Fruit fly (Drosophila melanogaster) whole organism, embryonic: Measurements from ENCODE around the gene CG42591.

Experiments
- BEAF-32 ChIP-seq: fragments of 200-800 bp; sonication (Bioruptor generic); optimal IDR thresholded peaks from 3 replicates; lab custom pipeline; 2017; ENCODE audit warnings: missing biosample characterization, missing genetic modification characterization, mild to moderate bottlenecking, moderate library complexity, missing genetic modification reagents
- CG11723 ChIP-seq: fragments of 200-800 bp; sonication (Bioruptor generic); optimal IDR thresholded peaks from 2 replicates; lab custom pipeline; 2017; ENCODE audit warnings: missing biosample characterization, mild to moderate bottlenecking, missing genetic modification characterization
- CG12071 ChIP-seq: fragments of 200-800 bp; sonication (Bioruptor generic); optimal IDR thresholded peaks from 3 replicates; lab custom pipeline; 2018; ENCODE audit warnings: missing biosample characterization, mild to moderate bottlenecking, missing genetic modification characterization
- CG13894 ChIP-seq: fragments of 200-800 bp; sonication (Bioruptor generic); optimal IDR thresholded peaks from 3 replicates; lab custom pipeline; 2018; ENCODE audit warnings: missing biosample characterization, mild to moderate bottlenecking, missing genetic modification characterization, moderate library complexity
- CG15011 ChIP-seq: fragments of 200-800 bp; sonication (Bioruptor generic); optimal IDR thresholded peaks from 3 replicates; lab custom pipeline; 2018; ENCODE audit warnings: missing biosample characterization, mild to moderate bottlenecking, missing genetic modification characterization
- CG15514 ChIP-seq: fragments of 200-800 bp; sonication (Bioruptor generic); optimal IDR thresholded peaks from 3 replicates; lab custom pipeline; 2017; ENCODE audit warnings: missing biosample characterization, missing genetic modification characterization, mild to moderate bottlenecking, moderate library complexity, missing genetic modification reagents
- CG15601 ChIP-seq: fragments of 200-800 bp; sonication (Bioruptor generic); optimal IDR thresholded peaks from 3 replicates; lab custom pipeline; 2019; ENCODE audit warnings: missing biosample characterization, mild to moderate bottlenecking, missing genetic modification characterization, moderate library complexity
- CG17829 ChIP-seq: fragments of 200-800 bp; optimal IDR thresholded peaks from 2 replicates; lab custom pipeline; 2019; ENCODE audit warnings: missing biosample characterization, mild to moderate bottlenecking, missing genetic modification characterization, moderate library complexity
- CG17912 ChIP-seq: fragments of 200-800 bp; sonication (Bioruptor generic); optimal IDR thresholded peaks from 2 replicates; lab custom pipeline; 2018; ENCODE audit warnings: missing biosample characterization, mild to moderate bottlenecking, missing genetic modification characterization
- CG1792 ChIP-seq: fragments of 200-800 bp; sonication (Bioruptor generic); optimal IDR thresholded peaks from 2 replicates; lab custom pipeline; 2016; ENCODE audit warnings: missing biosample characterization, missing genetic modification characterization
- CG18011 ChIP-seq: fragments of 200-800 bp; sonication (Bioruptor generic); optimal IDR thresholded peaks from 2 replicates; lab custom pipeline; 2017; ENCODE audit warnings: missing biosample characterization, missing genetic modification characterization, mild to moderate bottlenecking, moderate library complexity, missing genotype
- CG18262 ChIP-seq: fragments of 200-800 bp; optimal IDR thresholded peaks from 3 replicates; lab custom pipeline; 2019; ENCODE audit warnings: missing biosample characterization, mild to moderate bottlenecking, missing genetic modification characterization, moderate library complexity
- CG33557 ChIP-seq: fragments of 200-800 bp; sonication (Bioruptor generic); optimal IDR thresholded peaks from 2 replicates; lab custom pipeline; 2019; ENCODE audit warnings: missing biosample characterization, mild to moderate bottlenecking, missing genetic modification characterization, moderate library complexity
- CG3407 ChIP-seq: fragments of 200-800 bp; sonication (Bioruptor generic); optimal IDR thresholded peaks from 2 replicates; lab custom pipeline; 2018; ENCODE audit warnings: missing biosample characterization, mild to moderate bottlenecking, missing genetic modification characterization
- CG43689 ChIP-seq: fragments of 200-800 bp; sonication (Bioruptor generic); IDR thresholded peaks from 2 replicates; pipeline ENCODE4 v1.3.6; 2022; ENCODE audit warnings: missing biosample characterization, missing genetic modification characterization
- CG4404 ChIP-seq: fragments of 200-800 bp; sonication (Bioruptor generic); IDR thresholded peaks from 2 replicates; pipeline ENCODE4 v1.3.6; 2022; ENCODE audit warnings: missing biosample characterization, missing genetic modification characterization
- CG6272 ChIP-seq: fragments of 200-800 bp; sonication (Bioruptor generic); IDR thresholded peaks from 2 replicates; pipeline ENCODE4 v1.3.6; 2022; ENCODE audit warnings: missing biosample characterization, missing genetic modification characterization
- CG8089 ChIP-seq: fragments of 200-800 bp; sonication (Bioruptor generic); optimal IDR thresholded peaks from 3 replicates; lab custom pipeline; 2016; ENCODE audit warnings: missing biosample characterization, missing genetic modification characterization
- CG9876 ChIP-seq: fragments of 200-800 bp; sonication (Bioruptor generic); optimal IDR thresholded peaks from 2 replicates; lab custom pipeline; 2016; ENCODE audit warnings: missing biosample characterization, missing genetic modification characterization
- CG9932 ChIP-seq: fragments of 200-800 bp; sonication (Bioruptor generic); IDR thresholded peaks from 2 replicates; pipeline ENCODE4 v1.3.6; 2022; ENCODE audit warnings: missing biosample characterization, missing genetic modification characterization
- CoRest ChIP-seq: fragments of 200-800 bp; sonication (Bioruptor generic); optimal IDR thresholded peaks from 3 replicates; lab custom pipeline; 2018; ENCODE audit warnings: missing biosample characterization, mild to moderate bottlenecking, missing genetic modification characterization, moderate library complexity
- Dip2 ChIP-seq: fragments of 200-800 bp; sonication (Bioruptor generic); IDR thresholded peaks from 2 replicates; pipeline ENCODE4 v1.3.6; 2022; ENCODE audit warnings: missing biosample characterization, missing genetic modification characterization
- Dp ChIP-seq: fragments of 200-800 bp; sonication (Bioruptor generic); optimal IDR thresholded peaks from 2 replicates; lab custom pipeline; 2018; ENCODE audit warnings: missing biosample characterization, mild to moderate bottlenecking, missing genetic modification characterization, moderate library complexity
- H15 ChIP-seq: fragments of 200-800 bp; sonication (Bioruptor generic); IDR thresholded peaks from 3 replicates; pipeline ENCODE4 v1.3.6; 2022; ENCODE audit warnings: missing biosample characterization, missing genetic modification characterization
- Lim3 ChIP-seq: fragments of 200-800 bp; sonication (Bioruptor generic); IDR thresholded peaks from 2 replicates; pipeline ENCODE4 v1.3.6; 2022; ENCODE audit warnings: missing biosample characterization, missing genetic modification characterization
- Med ChIP-seq: fragments of 200-800 bp; sonication (Bioruptor generic); peaks from one replicate; lab custom pipeline; 2016; ENCODE audit warnings: missing biosample characterization, missing genetic modification characterization, mild to moderate bottlenecking, inconsistent platforms, moderate library complexity
- Meics ChIP-seq: fragments of 200-800 bp; sonication (Bioruptor generic); optimal IDR thresholded peaks from 2 replicates; lab custom pipeline; 2017; ENCODE audit warnings: missing biosample characterization, mild to moderate bottlenecking, missing genetic modification characterization
- Side ChIP-seq: fragments of 200-800 bp; sonication (Bioruptor generic); optimal IDR thresholded peaks from 2 replicates; lab custom pipeline; 2016; ENCODE audit warnings: missing biosample characterization, missing genetic modification characterization
- Sox100B ChIP-seq: fragments of 200-800 bp; sonication (Bioruptor generic); optimal IDR thresholded peaks from 3 replicates; lab custom pipeline; 2018; ENCODE audit warnings: missing biosample characterization, mild to moderate bottlenecking, missing genetic modification characterization
- Sox102F ChIP-seq: fragments of 200-800 bp; sonication (Bioruptor generic); optimal IDR thresholded peaks from 2 replicates; lab custom pipeline; 2018; ENCODE audit warnings: missing biosample characterization, mild to moderate bottlenecking, missing genetic modification characterization, moderate library complexity
- TFAM ChIP-seq: fragments of 200-800 bp; sonication (Bioruptor generic); optimal IDR thresholded peaks from 2 replicates; lab custom pipeline; 2017; ENCODE audit warnings: missing biosample characterization, missing genetic modification characterization, inconsistent platforms
- Trl ChIP-seq, 3 experiments: fragments of >200 bp in 2 of 3; fragments of 200-800 bp in 1 of 3; sonication (Bioruptor generic) in 1 of 3; optimal IDR thresholded peaks; 2 replicates in 1 of 3; 3 replicates in 2 of 3; lab custom pipeline; 2016 to 2017; ENCODE audit warnings: missing biosample characterization in 1 of 3, missing genetic modification characterization in 1 of 3
- ab ChIP-seq: fragments of 200-800 bp; sonication (Bioruptor generic); optimal IDR thresholded peaks from 2 replicates; lab custom pipeline; 2016; ENCODE audit warnings: missing biosample characterization, missing genetic modification characterization
- ap ChIP-seq: fragments of 200-800 bp; sonication (Bioruptor generic); IDR thresholded peaks from 2 replicates; pipeline ENCODE4 v1.3.6; 2022; ENCODE audit warnings: missing biosample characterization, missing genetic modification characterization
- crol ChIP-seq: fragments of 200-800 bp; sonication (Bioruptor generic); IDR thresholded peaks from 2 replicates; pipeline ENCODE4 v1.3.6; 2022; ENCODE audit warnings: missing biosample characterization, missing genetic modification characterization
- esg ChIP-seq: fragments of 200-800 bp; sonication (Bioruptor generic); conservative IDR thresholded peaks from 2 replicates; pipeline ENCODE4 v1.3.6; 2022; ENCODE audit warnings: missing biosample characterization, missing genetic modification characterization
- ewg ChIP-seq: fragments of 200-800 bp; sonication (Bioruptor generic); optimal IDR thresholded peaks from 3 replicates; lab custom pipeline; 2017; ENCODE audit warnings: mild to moderate bottlenecking, missing biosample characterization, missing genetic modification reagents, missing genetic modification characterization
- fd102C ChIP-seq: fragments of 200-800 bp; sonication (Bioruptor generic); optimal IDR thresholded peaks from 2 replicates; lab custom pipeline; 2018; ENCODE audit warnings: missing biosample characterization, mild to moderate bottlenecking, missing genetic modification characterization, moderate library complexity
- fd3F ChIP-seq: fragments of 200-800 bp; sonication (Bioruptor generic); optimal IDR thresholded peaks from 2 replicates; lab custom pipeline; 2018; ENCODE audit warnings: missing biosample characterization, mild to moderate bottlenecking, missing genetic modification characterization, moderate library complexity
- fd96Cb ChIP-seq: fragments of 200-800 bp; sonication (Bioruptor generic); optimal IDR thresholded peaks from 2 replicates; lab custom pipeline; 2018; ENCODE audit warnings: missing biosample characterization, mild to moderate bottlenecking, missing genetic modification characterization, moderate library complexity
- gcm ChIP-seq: fragments of 200-800 bp; sonication (Bioruptor generic); optimal IDR thresholded peaks from 2 replicates; lab custom pipeline; 2019; ENCODE audit warnings: missing biosample characterization, mild to moderate bottlenecking, missing genetic modification characterization, moderate library complexity
- grau ChIP-seq: fragments of 200-800 bp; optimal IDR thresholded peaks from 3 replicates; lab custom pipeline; 2019; ENCODE audit warnings: missing biosample characterization, mild to moderate bottlenecking, missing genetic modification characterization, moderate library complexity
- hb ChIP-seq: fragments of 200-800 bp; sonication (Bioruptor generic); IDR thresholded peaks from 3 replicates; pipeline ENCODE4 v1.3.6; 2022; ENCODE audit warnings: missing biosample characterization, missing genetic modification characterization; ENCODE audit not compliant: partially characterized antibody
- kay ChIP-seq: fragments of 200-800 bp; sonication (Bioruptor generic); optimal IDR thresholded peaks from 2 replicates; lab custom pipeline; 2016; ENCODE audit warnings: missing biosample characterization, missing genetic modification characterization
- luna ChIP-seq: fragments of 200-800 bp; sonication (Bioruptor generic); optimal IDR thresholded peaks from 2 replicates; lab custom pipeline; 2016; ENCODE audit warnings: missing biosample characterization, missing genetic modification characterization
- nom ChIP-seq: fragments of 200-800 bp; sonication (Bioruptor generic); optimal IDR thresholded peaks from 2 replicates; lab custom pipeline; 2017; ENCODE audit warnings: missing biosample characterization, missing genetic modification characterization, mild to moderate bottlenecking, moderate library complexity, missing genetic modification reagents
- pan ChIP-seq, 4 experiments: fragments of >200 bp in 3 of 4; fragments of 200-800 bp in 1 of 4; sonication (Bioruptor generic) in 1 of 4; optimal IDR thresholded peaks in 3 of 4; IDR thresholded peaks in 1 of 4; 2 replicates each; pipeline versions ENCODE4 v1.3.6 to Lab custom; 2017 to 2022; ENCODE audit warnings: missing biosample characterization in 2 of 4, missing genetic modification characterization in 2 of 4, mixed read lengths in 1 of 4
- phol ChIP-seq: fragments of 200-800 bp; sonication (Bioruptor generic); optimal IDR thresholded peaks from 3 replicates; lab custom pipeline; 2018; ENCODE audit warnings: missing biosample characterization, mild to moderate bottlenecking, missing genetic modification characterization, moderate library complexity
- stc ChIP-seq: fragments of 200-800 bp; sonication (Bioruptor generic); IDR thresholded peaks from 2 replicates; pipeline ENCODE4 v1.3.6; 2022; ENCODE audit warnings: missing biosample characterization, missing genetic modification characterization
- toy ChIP-seq: fragments of 200-800 bp; sonication (Bioruptor generic); IDR thresholded peaks from 2 replicates; pipeline ENCODE4 v1.3.6; 2022; ENCODE audit warnings: missing biosample characterization, missing genetic modification characterization
- zen ChIP-seq: fragments of 200-800 bp; sonication (Bioruptor generic); optimal IDR thresholded peaks from 3 replicates; lab custom pipeline; 2018; ENCODE audit warnings: missing biosample characterization, mild to moderate bottlenecking, missing genetic modification characterization, moderate library complexity

The CG42591 gene

DNA sequence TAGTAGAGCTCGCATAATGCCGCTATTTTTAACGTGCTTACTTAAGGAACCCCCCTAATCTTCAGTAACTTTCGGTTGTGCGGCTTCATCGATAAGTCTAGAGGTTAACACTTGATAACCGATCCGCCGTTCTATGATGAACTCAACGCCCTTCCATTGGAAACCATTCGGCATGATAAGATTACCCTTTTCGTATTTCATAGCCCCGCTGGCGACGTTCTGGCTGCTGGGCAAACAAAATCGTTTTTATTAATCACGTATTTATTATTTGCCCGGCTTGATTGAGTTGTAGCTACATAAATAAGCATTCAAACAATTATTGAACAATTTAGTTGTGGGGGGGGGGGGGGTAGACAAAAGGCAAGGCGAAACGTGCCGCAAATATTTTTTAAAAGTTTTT is 23.8 kb upstream of the CG42591 start (continued):
- no peak for TF ChIP-seq gcm
- no peak for TF ChIP-seq CG11723
- no peak for TF ChIP-seq CG33557
- TF ChIP-seq BEAF-32 (GFP tag; lab: Kevin White, UChicago): no peak
- no peak for TF ChIP-seq kay (GFP tag; lab: Kevin White, UChicago)
- TF ChIP-seq CG18011 (GFP tag; lab: Kevin White, UChicago): no peak
- no peak for TF ChIP-seq ab
- TF ChIP-seq TFAM (GFP tag; lab: Kevin White, UChicago): no peak
- no peak for TF ChIP-seq Trl (optimal IDR thresholded peaks at IDR 0.05; lab: Kevin White, UChicago)
- TF ChIP-seq Trl (GFP tag; optimal IDR thresholded peaks at IDR 0.05; lab: Kevin White, UChicago): no peak
- TF ChIP-seq grau (tag; lab: Kevin White, UChicago): no peak
- TF ChIP-seq CG9876 (GFP tag; lab: Kevin White, UChicago): no peak
- TF ChIP-seq esg: no peak
- no peak for TF ChIP-seq CG6272 (GFP tag; lab: Robert Waterston, UW)
- TF ChIP-seq ap (GFP tag; lab: Robert Waterston, UW): no peak
- no peak for TF ChIP-seq CG9932
- no peak for TF ChIP-seq Dp
- TF ChIP-seq fd96Cb (tag; lab: Kevin White, UChicago): no peak
- TF ChIP-seq toy (GFP tag; lab: Robert Waterston, UW): no peak
- TF ChIP-seq CG43689 (GFP tag; lab: Robert Waterston, UW): no peak
- TF ChIP-seq crol (GFP tag; lab: Robert Waterston, UW): peak; percentile 79
- no peak for TF ChIP-seq Dip2 (GFP tag; lab: Robert Waterston, UW)
- TF ChIP-seq H15 (GFP tag; lab: Robert Waterston, UW): no peak
- TF ChIP-seq CG13894 (tag; lab: Kevin White, UChicago): peak; percentile 21
- peak; percentile 44 for TF ChIP-seq CG15514 (GFP tag; lab: Kevin White, UChicago)
- no peak for TF ChIP-seq CG3407 (GFP tag; lab: Kevin White, UChicago)
- no peak for TF ChIP-seq CoRest (tag; lab: Kevin White, UChicago)
- no peak for TF ChIP-seq CG18262 (tag; lab: Kevin White, UChicago)
- no peak for TF ChIP-seq nom (GFP tag; lab: Kevin White, UChicago)
- TF ChIP-seq stc (GFP tag; lab: Robert Waterston, UW): no peak
- TF ChIP-seq CG1792 (GFP tag; lab: Kevin White, UChicago): no peak
- no peak for TF ChIP-seq ewg (GFP tag; lab: Kevin White, UChicago)
- peak; percentile 13 for TF ChIP-seq CG12071 (GFP tag; lab: Kevin White, UChicago)
- no peak for TF ChIP-seq zen (tag; lab: Kevin White, UChicago)
- TF ChIP-seq Lim3 (GFP tag; lab: Robert Waterston, UW): no peak

DNA sequence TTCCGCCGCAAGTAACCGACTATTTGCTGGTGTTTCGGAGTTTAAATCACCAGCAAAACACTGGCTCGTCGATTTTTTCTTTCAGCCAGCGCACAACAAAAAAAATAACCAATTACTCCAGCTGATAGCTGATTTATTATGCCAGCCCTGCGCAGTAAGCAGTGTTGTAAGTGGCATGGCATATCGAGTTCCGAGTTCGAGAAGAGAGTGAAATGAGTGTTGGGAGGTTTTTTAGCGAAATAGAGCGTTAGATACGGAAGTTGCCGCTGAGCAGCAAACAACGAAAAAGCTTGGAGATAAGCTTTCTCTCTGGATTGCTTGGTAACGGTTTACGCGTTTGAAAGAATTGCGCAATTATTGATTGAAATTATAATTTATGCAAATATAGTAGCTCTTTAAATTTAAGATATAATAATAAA is 21.9 kb upstream of the CG42591 start, which contains the start of gene CG7565:
Gene CG7565, minus strand, starts transcription at position 137 of the 419 bp plus-strand sequence.
- TF ChIP-seq phol (tag; lab: Kevin White, UChicago) (peak; percentile 23), CG4404 (GFP tag; lab: Robert Waterston, UW) (no peak), CG17829 (peak; percentile 42), hb (GFP tag; lab: Robert Waterston, UW) (no peak), CG15011 (GFP tag; lab: Kevin White, UChicago) (no peak), Sox100B (GFP tag; lab: Kevin White, UChicago) (no peak), fd102C (GFP tag; lab: Kevin White, UChicago) (no peak), CG1792 (GFP tag; lab: Kevin White, UChicago) (no peak), fd3F (GFP tag; lab: Kevin White, UChicago) (no peak), Med (GFP tag; lab: Kevin White, UChicago) (peak; percentile 96), Side (GFP tag; lab: Kevin White, UChicago) (peak; percentile 51), CG8089 (GFP tag; lab: Kevin White, UChicago) (peak; percentile 17), pan (optimal IDR thresholded peaks at IDR 0.05; lab: Kevin White, UChicago) (no peak), pan (GFP tag; optimal IDR thresholded peaks at IDR 0.05 in 1 of 2, IDR thresholded peaks at IDR 0.05 in 1 of 2) (peak in 1 of 2 experiments; percentile 28), CG17912 (GFP tag; lab: Kevin White, UChicago) (peak; percentile 67), Sox102F (GFP tag; lab: Kevin White, UChicago) (no peak), luna (GFP tag; lab: Kevin White, UChicago) (no peak), CG15601 (no peak), Meics (peak; percentile 59)
